Worm (Caenorhabditis elegans): ENCODE measurements around the gene pgp-10.

The pgp-10 gene

DNA sequence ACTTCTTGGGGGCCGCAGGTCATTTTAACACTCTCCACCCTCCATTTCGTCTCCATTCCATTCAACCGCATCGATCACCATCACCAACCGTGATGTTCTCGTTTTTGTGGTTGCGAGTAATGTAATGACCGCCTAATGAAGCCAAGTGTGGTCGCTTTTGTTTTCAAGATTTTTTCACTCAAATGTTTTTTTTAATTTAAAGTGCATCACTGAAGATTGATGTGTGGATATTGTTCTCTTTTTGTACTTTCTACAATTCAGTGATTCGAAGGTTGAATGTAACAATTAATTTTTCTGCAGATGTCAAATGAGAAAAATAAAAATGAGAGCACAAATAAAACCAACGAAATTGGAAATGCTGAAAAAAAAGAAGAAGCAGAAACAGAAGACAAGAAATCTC lies at the start of gene pgp-10:
pgp-10 (plus strand) TSS at position 301 of the 400 bp plus-strand sequence.
- TF ChIP-seq ceh-13 (GFP tag; optimal IDR thresholded peaks at IDR 0.05) (no peak), tbx-37 (GFP tag; conservative IDR thresholded peaks at IDR 0.05) (no peak), aly-1 (tag; optimal IDR thresholded peaks at IDR 0.05) (no peak), tbx-11 (GFP tag; IDR thresholded peaks at IDR 0.05) (no peak), scrt-1 (GFP tag; IDR thresholded peaks at IDR 0.05) (no peak), flt-1 (GFP tag; IDR thresholded peaks at IDR 0.05) (no peak), ama-1 (optimal IDR thresholded peaks at IDR 0.05) (no peak), pes-1 (GFP tag; IDR thresholded peaks at IDR 0.05) (no peak), B0310.2 (tag; optimal IDR thresholded peaks at IDR 0.05) (no peak), sea-1 (GFP tag; conservative IDR thresholded peaks at IDR 0.05) (no peak), ets-7 (tag; optimal IDR thresholded peaks at IDR 0.05) (no peak), hmbx-1 (tag; optimal IDR thresholded peaks at IDR 0.05) (no peak), ceh-36 (tag; optimal IDR thresholded peaks at IDR 0.05) (no peak), hnd-1 (tag; optimal IDR thresholded peaks at IDR 0.05) (no peak), hmg-4 (GFP tag; optimal IDR thresholded peaks at IDR 0.05) (no peak)

DNA sequence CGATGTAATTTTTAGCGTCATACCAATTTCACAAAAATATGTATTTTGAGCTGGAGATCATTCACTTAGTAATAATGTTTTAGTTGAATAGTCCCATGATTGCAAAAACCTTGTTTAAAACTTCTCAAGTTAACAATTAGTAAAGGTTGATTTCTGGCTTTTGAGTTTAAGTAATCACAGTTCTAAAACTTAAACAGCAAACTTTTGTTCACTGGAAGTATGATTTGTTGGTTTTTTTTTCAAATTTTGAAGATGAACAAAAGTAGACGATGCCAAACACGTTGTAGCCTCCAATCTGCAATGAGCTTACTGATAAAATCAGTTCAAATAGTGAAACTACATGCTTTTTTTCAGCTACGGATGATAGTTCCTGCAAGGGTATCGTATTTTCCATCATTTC lies 46.2 kb upstream of the pgp-10 start, which contains the start of gene C36B7.1:
C36B7.1 (plus strand) TSS at position 301 of the 400 bp plus-strand sequence.
- TF ChIP-seq F13C5.2 (tag; optimal IDR thresholded peaks at IDR 0.05) = no peak
- no peak for TF ChIP-seq scrt-1 (GFP tag; IDR thresholded peaks at IDR 0.05)
- TF ChIP-seq hnd-1 (tag; optimal IDR thresholded peaks at IDR 0.05) = no peak
- no peak for TF ChIP-seq ets-7 (tag; optimal IDR thresholded peaks at IDR 0.05)
- no peak for TF ChIP-seq ceh-36 (tag; optimal IDR thresholded peaks at IDR 0.05)
- no peak for TF ChIP-seq tbx-37 (GFP tag; conservative IDR thresholded peaks at IDR 0.05)
- no peak for TF ChIP-seq tbx-11 (GFP tag; IDR thresholded peaks at IDR 0.05)
- no peak for TF ChIP-seq ceh-13 (GFP tag; optimal IDR thresholded peaks at IDR 0.05)
- TF ChIP-seq hmbx-1 (tag; optimal IDR thresholded peaks at IDR 0.05) = no peak
- TF ChIP-seq B0310.2 (tag; optimal IDR thresholded peaks at IDR 0.05) = no peak
- TF ChIP-seq ama-1 (optimal IDR thresholded peaks at IDR 0.05) = no peak

- TF ChIP-seq ceh-36 (tag; optimal IDR thresholded peaks at IDR 0.05) (no peak), sea-1 (GFP tag; conservative IDR thresholded peaks at IDR 0.05) (no peak), hmbx-1 (tag; optimal IDR thresholded peaks at IDR 0.05) (no peak), tbx-11 (GFP tag; IDR thresholded peaks at IDR 0.05) (no peak), ceh-13 (GFP tag; optimal IDR thresholded peaks at IDR 0.05) (no peak), aly-1 (tag; optimal IDR thresholded peaks at IDR 0.05) (no peak), B0310.2 (tag; optimal IDR thresholded peaks at IDR 0.05) (no peak), scrt-1 (GFP tag; IDR thresholded peaks at IDR 0.05) (no peak), tbx-37 (GFP tag; conservative IDR thresholded peaks at IDR 0.05) (no peak), tra-4 (tag; optimal IDR thresholded peaks at IDR 0.05) (no peak), hmg-4 (GFP tag; optimal IDR thresholded peaks at IDR 0.05) (no peak), F13C5.2 (tag; optimal IDR thresholded peaks at IDR 0.05) (no peak), flt-1 (GFP tag; IDR thresholded peaks at IDR 0.05) (no peak), ets-7 (tag; optimal IDR thresholded peaks at IDR 0.05) (no peak), pes-1 (GFP tag; IDR thresholded peaks at IDR 0.05) (no peak), hnd-1 (tag; optimal IDR thresholded peaks at IDR 0.05) (no peak), ama-1 (optimal IDR thresholded peaks at IDR 0.05) (no peak)
Observed at ce11 chrX:7116896-7117295, 41.9 kb upstream of the pgp-10 start, which contains the start of gene hen-1. TSS of gene hen-1 (minus strand) at chrX:7116996.

ce11 chrX:7122655-7123054 lies 36.2 kb upstream of the pgp-10 start:
- TF ChIP-seq hmbx-1 (tag; optimal IDR thresholded peaks at IDR 0.05) = no peak
- no peak for TF ChIP-seq sea-1 (GFP tag; conservative IDR thresholded peaks at IDR 0.05)
- no peak for TF ChIP-seq ama-1 (optimal IDR thresholded peaks at IDR 0.05)
- no peak for TF ChIP-seq tra-4 (tag; optimal IDR thresholded peaks at IDR 0.05)
- TF ChIP-seq aly-1 (tag; optimal IDR thresholded peaks at IDR 0.05) = no peak

- TF ChIP-seq ama-1 (optimal IDR thresholded peaks at IDR 0.05) (no peak), pes-1 (GFP tag; IDR thresholded peaks at IDR 0.05) (no peak), tbx-37 (GFP tag; conservative IDR thresholded peaks at IDR 0.05) (no peak), F13C5.2 (tag; optimal IDR thresholded peaks at IDR 0.05) (no peak), hnd-1 (tag; optimal IDR thresholded peaks at IDR 0.05) (no peak), hmg-4 (GFP tag; optimal IDR thresholded peaks at IDR 0.05) (no peak), tra-4 (tag; optimal IDR thresholded peaks at IDR 0.05) (no peak), B0310.2 (tag; optimal IDR thresholded peaks at IDR 0.05) (no peak), scrt-1 (GFP tag; IDR thresholded peaks at IDR 0.05) (no peak), ceh-13 (GFP tag; optimal IDR thresholded peaks at IDR 0.05) (no peak), hmbx-1 (tag; optimal IDR thresholded peaks at IDR 0.05) (no peak), flt-1 (GFP tag; IDR thresholded peaks at IDR 0.05) (no peak), ceh-36 (tag; optimal IDR thresholded peaks at IDR 0.05) (no peak)
Observed at ce11 chrX:7124044-7124443, 34.8 kb upstream of the pgp-10 start.

- TF ChIP-seq hmg-4 (GFP tag; optimal IDR thresholded peaks at IDR 0.05) (no peak), ets-7 (tag; optimal IDR thresholded peaks at IDR 0.05) (no peak), scrt-1 (GFP tag; IDR thresholded peaks at IDR 0.05) (no peak), sea-1 (GFP tag; conservative IDR thresholded peaks at IDR 0.05) (no peak), ama-1 (optimal IDR thresholded peaks at IDR 0.05) (no peak), tbx-37 (GFP tag; conservative IDR thresholded peaks at IDR 0.05) (no peak), F13C5.2 (tag; optimal IDR thresholded peaks at IDR 0.05) (no peak), tbx-11 (GFP tag; IDR thresholded peaks at IDR 0.05) (no peak), tra-4 (tag; optimal IDR thresholded peaks at IDR 0.05) (no peak), ceh-13 (GFP tag; optimal IDR thresholded peaks at IDR 0.05) (no peak), hmbx-1 (tag; optimal IDR thresholded peaks at IDR 0.05) (no peak), aly-1 (tag; optimal IDR thresholded peaks at IDR 0.05) (no peak), pes-1 (GFP tag; IDR thresholded peaks at IDR 0.05) (no peak)
Observed at ce11 chrX:7125178-7125577, 33.7 kb upstream of the pgp-10 start.

ce11 chrX:7126348-7126747 lies 32.5 kb upstream of the pgp-10 start, which contains the start of gene ist-1:
TSS of gene ist-1 (plus strand) at chrX:7126648.
- TF ChIP-seq B0310.2 (tag; optimal IDR thresholded peaks at IDR 0.05) (no peak), tbx-37 (GFP tag; conservative IDR thresholded peaks at IDR 0.05) (no peak), ceh-36 (tag; optimal IDR thresholded peaks at IDR 0.05) (no peak), tbx-11 (GFP tag; IDR thresholded peaks at IDR 0.05) (no peak), ets-7 (tag; optimal IDR thresholded peaks at IDR 0.05) (no peak), hmbx-1 (tag; optimal IDR thresholded peaks at IDR 0.05) (no peak)

Measured in whole organism, early embryonic.